Fruit fly (Drosophila melanogaster) whole organism: ENCODE data around the gene CG13810.

ENCODE experiments used
- CG8478 ChIP-seq: fragments of >200 bp; optimal IDR thresholded peaks from 2 replicates; lab custom pipeline; 2018; ENCODE audit warnings: inconsistent platforms
- Dll ChIP-seq: fragments of >200 bp; optimal IDR thresholded peaks from 2 replicates; lab custom pipeline; 2017
- EcR ChIP-seq, 2 experiments: fragments of >200 bp; optimal IDR thresholded peaks; 2 replicates each; lab custom pipeline; 2017; ENCODE audit warnings: missing biosample characterization in 2 of 2, missing genetic modification characterization in 2 of 2, missing genetic modification reagents in 2 of 2
- pan ChIP-seq: fragments of >200 bp; optimal IDR thresholded peaks from 2 replicates; lab custom pipeline; 2017
- psq ChIP-seq: fragments of >200 bp; optimal IDR thresholded peaks from 2 replicates; lab custom pipeline; 2017
- usp ChIP-seq: fragments of >200 bp; optimal IDR thresholded peaks from 2 replicates; lab custom pipeline; 2017; ENCODE audit warnings: missing biosample characterization, missing genetic modification characterization, mixed read lengths

dm6 chr3L:2212403-2212802 is 26.7 kb downstream of the CG13810 start, which contains the start of gene CG15878:
- no peak for TF ChIP-seq EcR (GFP tag; optimal IDR thresholded peaks at IDR 0.05; lab: Kevin White, UChicago)
- no peak for TF ChIP-seq psq (lab: Kevin White, UChicago)
- no peak for TF ChIP-seq usp (GFP tag; lab: Kevin White, UChicago)
- TF ChIP-seq pan (lab: Kevin White, UChicago): no peak
- TF ChIP-seq CG8478 (lab: Kevin White, UChicago): no peak
- TF ChIP-seq Dll (lab: Kevin White, UChicago): no peak
